Worm (Caenorhabditis elegans): ENCODE data around the gene T24A6.1.

ce11 chrV:3606391-3606790, 47.5 kb downstream of the T24A6.1 start:
- no peak for TF ChIP-seq dao-5 (tag; optimal IDR thresholded peaks at IDR 0.05)
- no peak for TF ChIP-seq him-1 (tag; optimal IDR thresholded peaks at IDR 0.05)
- TF ChIP-seq W03F9.2 (tag; optimal IDR thresholded peaks at IDR 0.05), result no peak
